Worm (Caenorhabditis elegans): ENCODE measurements around the gene srx-115.

srx-115 gene

DNA sequence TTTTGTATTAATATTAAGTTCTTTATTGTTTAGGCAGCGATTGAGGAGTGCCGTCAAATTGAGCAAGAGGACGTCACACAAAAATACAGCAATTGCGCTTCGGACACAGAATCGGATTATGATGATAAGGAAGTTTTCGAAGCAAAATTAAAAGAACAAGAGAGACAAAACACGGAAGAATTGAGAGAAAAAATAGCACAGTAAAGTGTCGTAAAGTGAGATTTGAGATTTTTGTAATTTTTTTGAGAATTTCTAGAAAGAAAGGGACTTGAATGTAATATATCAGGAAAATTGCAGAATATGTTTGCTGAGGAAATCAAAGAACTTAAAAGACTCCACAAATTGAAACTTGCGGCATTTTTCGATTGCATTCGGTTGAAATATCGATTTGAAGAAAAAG, 17.0 kb upstream of the srx-115 start, which contains the start of gene B0507.4:
Gene B0507.4 (plus strand): TSS at position 301 of the 400 bp plus-strand sequence.
- TF ChIP-seq ztf-26 (tag; optimal IDR thresholded peaks at IDR 0.05) (no peak), ceh-100 (GFP tag; IDR thresholded peaks at IDR 0.05) (no peak), ets-4 (GFP tag; optimal IDR thresholded peaks at IDR 0.05) (no peak), hmg-20 (GFP tag; IDR thresholded peaks at IDR 0.05) (no peak), B0035.1 (tag; optimal IDR thresholded peaks at IDR 0.05) (no peak)

DNA sequence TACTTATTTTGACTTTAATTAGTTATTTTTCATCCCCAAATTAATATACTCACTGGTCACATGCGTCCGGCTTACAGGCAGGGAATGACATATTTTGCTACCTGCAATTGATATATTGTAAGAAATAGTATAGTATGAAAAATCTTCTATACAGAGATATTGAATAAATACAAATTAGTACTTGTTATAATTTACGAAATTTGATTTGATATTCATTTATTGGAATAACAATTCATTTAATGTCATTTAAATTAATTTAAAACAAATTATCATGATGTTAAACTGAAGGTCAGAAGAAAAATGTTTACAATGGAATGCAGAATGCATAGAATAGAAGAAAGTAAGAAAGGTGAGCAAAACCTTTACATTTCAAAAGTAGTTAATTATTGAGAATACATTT, 13.1 kb upstream of the srx-115 start, which contains the start of gene B0507.7:
Gene B0507.7 (minus strand): TSS at position 101 of the 400 bp plus-strand sequence.
- TF ChIP-seq B0261.1 (tag; optimal IDR thresholded peaks at IDR 0.05) (no peak), egl-44 (GFP tag; IDR thresholded peaks at IDR 0.05) (no peak), unc-130 (GFP tag; optimal IDR thresholded peaks at IDR 0.05) (no peak), ceh-40 (GFP tag; IDR thresholded peaks at IDR 0.05) (no peak), nfya-1 (tag; optimal IDR thresholded peaks at IDR 0.05; ENCODE audit: borderline replicate concordance, insufficient read depth) (no peak), lsy-27 (tag; optimal IDR thresholded peaks at IDR 0.05; ENCODE audit: borderline replicate concordance, insufficient read depth) (no peak), let-607 (tag; optimal IDR thresholded peaks at IDR 0.05) (no peak), F57A8.1 (GFP tag; optimal IDR thresholded peaks at IDR 0.05) (no peak), nhr-120 (GFP tag; IDR thresholded peaks at IDR 0.05) (no peak), T26A5.8 (tag; optimal IDR thresholded peaks at IDR 0.05) (no peak), F10E7.11 (tag; optimal IDR thresholded peaks at IDR 0.05) (no peak), let-526 (GFP tag; IDR thresholded peaks at IDR 0.05) (no peak), ama-1 (optimal IDR thresholded peaks at IDR 0.05) (no peak), ama-1 (GFP tag; optimal IDR thresholded peaks at IDR 0.05) (no peak), Y67H2A.10 (GFP tag; conservative IDR thresholded peaks at IDR 0.05) (no peak), tbx-9 (tag; optimal IDR thresholded peaks at IDR 0.05; ENCODE audit: borderline replicate concordance) (no peak), ceh-100 (GFP tag; IDR thresholded peaks at IDR 0.05) (no peak), egrh-3 (GFP tag; IDR thresholded peaks at IDR 0.05) (no peak), B0336.3 (GFP tag; IDR thresholded peaks at IDR 0.05) (no peak), nfyb-1 (GFP tag; IDR thresholded peaks at IDR 0.05) (no peak)

DNA sequence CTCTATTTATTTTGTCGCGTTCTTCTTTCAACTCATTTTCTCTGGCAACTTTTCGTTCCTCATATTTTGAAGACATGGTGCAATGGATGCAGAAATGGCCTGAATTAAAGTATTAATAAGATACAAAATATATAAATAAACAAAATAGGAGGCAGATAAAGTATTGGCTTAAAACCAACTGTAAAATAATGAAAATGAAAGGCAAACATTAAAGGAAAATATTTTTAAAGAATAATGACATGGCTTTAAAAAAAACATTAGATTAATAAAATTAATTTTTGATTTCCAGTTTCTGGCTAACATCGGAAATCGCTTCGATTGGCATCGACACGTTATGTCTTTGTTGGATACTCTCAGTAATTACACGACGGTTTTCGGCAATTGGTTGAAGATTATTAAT, 11.3 kb upstream of the srx-115 start, which contains the start of gene ddn-1:
Gene ddn-1 (minus strand): TSS at position 101 of the 400 bp plus-strand sequence.
- TF ChIP-seq unc-62 (GFP tag; optimal IDR thresholded peaks at IDR 0.05), result no peak
- TF ChIP-seq lsy-27 (tag; optimal IDR thresholded peaks at IDR 0.05; ENCODE audit: borderline replicate concordance, insufficient read depth), result no peak
- no peak for TF ChIP-seq akir-1 (GFP tag; optimal IDR thresholded peaks at IDR 0.05)
- no peak for TF ChIP-seq atf-7 (tag; optimal IDR thresholded peaks at IDR 0.05)
- no peak for TF ChIP-seq F33H1.4 (GFP tag; IDR thresholded peaks at IDR 0.05)
- TF ChIP-seq let-526 (GFP tag; IDR thresholded peaks at IDR 0.05), result no peak
- TF ChIP-seq lag-1 (GFP tag; IDR thresholded peaks at IDR 0.05), result no peak
- no peak for TF ChIP-seq sea-2 (GFP tag; IDR thresholded peaks at IDR 0.05)
- no peak for TF ChIP-seq mxl-1 (tag; optimal IDR thresholded peaks at IDR 0.05)
- TF ChIP-seq ets-4 (GFP tag; optimal IDR thresholded peaks at IDR 0.05), result no peak
- TF ChIP-seq dpl-1 (GFP tag; optimal IDR thresholded peaks at IDR 0.05), result no peak

DNA sequence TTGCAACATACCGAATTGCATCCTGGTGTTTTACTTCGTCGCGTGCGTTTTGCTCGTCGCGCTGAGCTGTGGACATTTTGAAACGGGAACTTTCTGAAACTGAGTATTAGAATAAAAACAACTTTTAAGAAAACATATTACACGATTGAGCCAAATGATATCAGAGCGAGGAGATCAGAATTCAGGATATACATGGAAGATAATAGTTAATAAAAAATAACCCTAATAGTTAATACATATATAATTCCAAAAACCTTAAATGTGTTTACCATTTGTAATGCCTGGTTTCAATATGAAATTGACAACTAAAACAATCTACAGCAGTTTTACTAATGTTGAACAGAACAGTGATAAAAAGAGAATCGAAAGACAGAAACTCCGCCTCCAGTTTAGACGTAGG, 8.8 kb upstream of the srx-115 start, which contains the start of gene B0507.8:
Gene B0507.8 (minus strand): TSS at position 101 of the 400 bp plus-strand sequence.
- TF ChIP-seq F10E7.11 (tag; optimal IDR thresholded peaks at IDR 0.05) (no peak), dpl-1 (GFP tag; optimal IDR thresholded peaks at IDR 0.05) (no peak), F49E8.2 (tag; optimal IDR thresholded peaks at IDR 0.05; ENCODE audit: insufficient read depth) (no peak), lir-1 (GFP tag; conservative IDR thresholded peaks at IDR 0.05) (no peak), hrde-1 (tag; optimal IDR thresholded peaks at IDR 0.05; ENCODE audit: borderline replicate concordance) (no peak), ceh-79 (tag; optimal IDR thresholded peaks at IDR 0.05) (no peak), F57C9.4 (tag; optimal IDR thresholded peaks at IDR 0.05) (no peak), K11D2.4 (GFP tag; IDR thresholded peaks at IDR 0.05) (no peak), ekl-4 (GFP tag; IDR thresholded peaks at IDR 0.05) (no peak)

Data from whole organism, young adult.